Fruit fly (Drosophila melanogaster) whole organism, embryonic: Measurements from ENCODE around the gene Cog3.

Experiments
- Adf1 ChIP-seq: fragments of 200-800 bp; sonication (Bioruptor generic); IDR thresholded peaks from 2 replicates; pipeline ENCODE4 v1.3.6; 2022; ENCODE audit warnings: missing biosample characterization, missing genetic modification characterization
- Atf3 ChIP-seq: fragments of 200-800 bp; sonication (Bioruptor generic); optimal IDR thresholded peaks from 3 replicates; lab custom pipeline; 2016; ENCODE audit warnings: missing biosample characterization, missing genetic modification characterization
- Bgb ChIP-seq: fragments of 200-800 bp; sonication (Bioruptor generic); IDR thresholded peaks from 2 replicates; pipeline ENCODE4 v1.3.6; 2022; ENCODE audit warnings: missing biosample characterization, missing genetic modification characterization; ENCODE audit not compliant: partially characterized antibody
- C15 ChIP-seq: fragments of 200-800 bp; sonication (Bioruptor generic); IDR thresholded peaks from 3 replicates; pipeline ENCODE4 v1.3.6; 2022; ENCODE audit warnings: missing biosample characterization, missing genetic modification characterization
- CG10462 ChIP-seq: fragments of 200-800 bp; sonication (Bioruptor generic); optimal IDR thresholded peaks from 2 replicates; lab custom pipeline; 2016; ENCODE audit warnings: missing biosample characterization, missing genetic modification characterization
- CG10543 ChIP-seq: fragments of 200-800 bp; sonication (Bioruptor generic); optimal IDR thresholded peaks from 3 replicates; lab custom pipeline; 2017; ENCODE audit warnings: missing biosample characterization, mild to moderate bottlenecking, missing genetic modification characterization, moderate library complexity
- CG10959 ChIP-seq: fragments of 200-800 bp; sonication (Bioruptor generic); IDR thresholded peaks from 2 replicates; pipeline ENCODE4 v1.3.6; 2022; ENCODE audit warnings: missing biosample characterization, missing genetic modification characterization
- CG11456 ChIP-seq: fragments of 200-800 bp; sonication (Bioruptor generic); IDR thresholded peaks from 3 replicates; pipeline ENCODE4 v1.3.6; 2022; ENCODE audit warnings: missing biosample characterization, missing genetic modification characterization
- CG11696 ChIP-seq: fragments of 200-800 bp; sonication (Bioruptor generic); IDR thresholded peaks from 2 replicates; pipeline ENCODE4 v1.3.6; 2022; ENCODE audit warnings: missing biosample characterization, missing genetic modification characterization
- CG12236 ChIP-seq: fragments of 200-800 bp; sonication (Bioruptor generic); optimal IDR thresholded peaks from 2 replicates; lab custom pipeline; 2016; ENCODE audit warnings: missing biosample characterization, missing genetic modification characterization
- CG12744 ChIP-seq: fragments of 200-800 bp; sonication (Bioruptor generic); optimal IDR thresholded peaks from 2 replicates; lab custom pipeline; 2016; ENCODE audit warnings: missing biosample characterization, missing genetic modification characterization
- CG12769 ChIP-seq: fragments of 200-800 bp; sonication (Bioruptor generic); optimal IDR thresholded peaks from 2 replicates; lab custom pipeline; 2019; ENCODE audit warnings: missing biosample characterization, mild to moderate bottlenecking, missing genetic modification characterization, moderate library complexity
- CG13287 ChIP-seq: fragments of 200-800 bp; sonication (Bioruptor generic); IDR thresholded peaks from 2 replicates; pipeline ENCODE4 v1.3.6; 2022; ENCODE audit warnings: missing biosample characterization, missing genetic modification characterization; ENCODE audit not compliant: partially characterized antibody
- CG13894 ChIP-seq: fragments of 200-800 bp; sonication (Bioruptor generic); optimal IDR thresholded peaks from 3 replicates; lab custom pipeline; 2018; ENCODE audit warnings: missing biosample characterization, mild to moderate bottlenecking, missing genetic modification characterization, moderate library complexity
- CG14441 ChIP-seq: fragments of 200-800 bp; sonication (Bioruptor generic); IDR thresholded peaks from 2 replicates; pipeline ENCODE4 v1.3.6; 2022; ENCODE audit warnings: missing biosample characterization, missing genetic modification characterization
- CG17912 ChIP-seq: fragments of 200-800 bp; sonication (Bioruptor generic); optimal IDR thresholded peaks from 2 replicates; lab custom pipeline; 2018; ENCODE audit warnings: missing biosample characterization, mild to moderate bottlenecking, missing genetic modification characterization
- CG3065 ChIP-seq: fragments of 200-800 bp; sonication (Bioruptor generic); optimal IDR thresholded peaks from 2 replicates; lab custom pipeline; 2016; ENCODE audit warnings: missing biosample characterization, missing genetic modification characterization
- CG32772 ChIP-seq: fragments of 200-800 bp; sonication (Bioruptor generic); IDR thresholded peaks from 2 replicates; pipeline ENCODE4 v1.3.6; 2022; ENCODE audit warnings: missing biosample characterization, missing genetic modification characterization
- CG3726 ChIP-seq: fragments of 200-800 bp; sonication (Bioruptor generic); IDR thresholded peaks from 3 replicates; pipeline ENCODE4, ENCODE4 v1.3.6; 2022; ENCODE audit warnings: missing biosample characterization, missing genetic modification characterization
- CG4328 ChIP-seq: fragments of 200-800 bp; sonication (Bioruptor generic); optimal IDR thresholded peaks from 3 replicates; lab custom pipeline; 2017; ENCODE audit warnings: missing biosample characterization, missing genetic modification reagents, missing genetic modification characterization
- CG4854 ChIP-seq: fragments of 200-800 bp; sonication (Bioruptor generic); optimal IDR thresholded peaks from 2 replicates; lab custom pipeline; 2016; ENCODE audit warnings: missing biosample characterization, missing genetic modification characterization, inconsistent platforms
- CG6683 ChIP-seq: fragments of 200-800 bp; sonication (Bioruptor generic); optimal IDR thresholded peaks from 2 replicates; lab custom pipeline; 2017; ENCODE audit warnings: missing biosample characterization, mild to moderate bottlenecking, missing genetic modification characterization, missing genetic modification reagents
- CG8089 ChIP-seq: fragments of 200-800 bp; sonication (Bioruptor generic); optimal IDR thresholded peaks from 3 replicates; lab custom pipeline; 2016; ENCODE audit warnings: missing biosample characterization, missing genetic modification characterization
- CG8388 ChIP-seq: fragments of 200-800 bp; sonication (Bioruptor generic); optimal IDR thresholded peaks from 2 replicates; lab custom pipeline; 2019; ENCODE audit warnings: missing biosample characterization, mild to moderate bottlenecking, missing genetic modification characterization, moderate library complexity
- CG9817 ChIP-seq: fragments of 200-800 bp; sonication (Bioruptor generic); optimal IDR thresholded peaks from 2 replicates; lab custom pipeline; 2018; ENCODE audit warnings: missing biosample characterization, mild to moderate bottlenecking, missing genetic modification characterization, moderate library complexity
- D19B ChIP-seq: fragments of 200-800 bp; sonication (Bioruptor generic); optimal IDR thresholded peaks from 2 replicates; lab custom pipeline; 2017; ENCODE audit warnings: missing biosample characterization, mild to moderate bottlenecking, missing genetic modification characterization
- Dek ChIP-seq: fragments of 200-800 bp; sonication (Bioruptor generic); optimal IDR thresholded peaks from 3 replicates; lab custom pipeline; 2019; ENCODE audit warnings: missing biosample characterization, mild to moderate bottlenecking, missing genetic modification characterization, moderate library complexity
- Hey ChIP-seq: fragments of 200-800 bp; sonication (Bioruptor generic); optimal IDR thresholded peaks from 3 replicates; lab custom pipeline; 2018; ENCODE audit warnings: missing biosample characterization, mild to moderate bottlenecking, missing genetic modification characterization
- HmgD ChIP-seq: fragments of 200-800 bp; sonication (Bioruptor generic); optimal IDR thresholded peaks from 3 replicates; lab custom pipeline; 2016; ENCODE audit warnings: missing biosample characterization, missing genetic modification characterization
- Hr78 ChIP-seq, 2 experiments: fragments of 200-800 bp in 1 of 2; fragments of >200 bp in 1 of 2; sonication (Bioruptor generic) in 1 of 2; optimal IDR thresholded peaks; 2 replicates each; lab custom pipeline; 2017 to 2019; ENCODE audit warnings: missing biosample characterization in 2 of 2, missing genetic modification characterization in 2 of 2, mild to moderate bottlenecking in 1 of 2, moderate library complexity in 1 of 2
- MBD-R2 ChIP-seq: fragments of 200-800 bp; sonication (Bioruptor generic); IDR thresholded peaks from 2 replicates; pipeline ENCODE4 v1.3.6; 2022; ENCODE audit warnings: missing biosample characterization, missing genetic modification characterization
- MTF-1 ChIP-seq: fragments of 200-800 bp; sonication (Bioruptor generic); optimal IDR thresholded peaks from 2 replicates; lab custom pipeline; 2018; ENCODE audit warnings: missing biosample characterization, mild to moderate bottlenecking, missing genetic modification characterization, borderline replicate concordance
- Mrtf ChIP-seq: fragments of 200-800 bp; sonication (Bioruptor generic); IDR thresholded peaks from 3 replicates; pipeline ENCODE4 v1.3.6; 2022; ENCODE audit warnings: missing biosample characterization, missing genetic modification characterization
- Taf1 ChIP-seq: fragments of 200-800 bp; sonication (Bioruptor generic); IDR thresholded peaks from 2 replicates; pipeline ENCODE4 v1.3.6; 2022; ENCODE audit warnings: missing biosample characterization, missing genetic modification characterization
- Xbp1 ChIP-seq: fragments of 200-800 bp; sonication (Bioruptor generic); optimal IDR thresholded peaks from 3 replicates; lab custom pipeline; 2016; ENCODE audit warnings: missing biosample characterization, mild to moderate bottlenecking, missing genetic modification characterization
- az2 ChIP-seq: fragments of 200-800 bp; sonication (Bioruptor generic); optimal IDR thresholded peaks from 3 replicates; lab custom pipeline; 2016; ENCODE audit warnings: missing biosample characterization, missing genetic modification characterization
- dysf ChIP-seq: fragments of 200-800 bp; sonication (Bioruptor generic); IDR thresholded peaks from 3 replicates; pipeline ENCODE4 v1.3.6; 2022; ENCODE audit warnings: missing biosample characterization, missing genetic modification characterization
- ems ChIP-seq: fragments of 200-800 bp; sonication (Bioruptor generic); optimal IDR thresholded peaks from 3 replicates; lab custom pipeline; 2016; ENCODE audit warnings: missing biosample characterization, missing genetic modification characterization
- fd64A ChIP-seq: fragments of 200-800 bp; sonication (Bioruptor generic); optimal IDR thresholded peaks from 3 replicates; lab custom pipeline; 2018; ENCODE audit warnings: missing biosample characterization, mild to moderate bottlenecking, missing genetic modification characterization
- fru ChIP-seq: fragments of >200 bp; optimal IDR thresholded peaks from 2 replicates; lab custom pipeline; 2017
- gsb ChIP-seq: fragments of 200-800 bp; sonication (Bioruptor generic); IDR thresholded peaks from 2 replicates; pipeline ENCODE4 v1.3.6; 2022; ENCODE audit warnings: missing biosample characterization, missing genetic modification characterization
- hkb ChIP-seq, 2 experiments: fragments of 200-800 bp in 1 of 2; fragments of >200 bp in 1 of 2; sonication (Bioruptor generic) in 1 of 2; IDR thresholded peaks in 1 of 2; optimal IDR thresholded peaks in 1 of 2; 2 replicates each; pipeline versions ENCODE4 v1.3.6 to Lab custom; 2017 to 2022; ENCODE audit warnings: missing biosample characterization in 1 of 2, missing genetic modification characterization in 1 of 2
- kay ChIP-seq: fragments of 200-800 bp; sonication (Bioruptor generic); optimal IDR thresholded peaks from 2 replicates; lab custom pipeline; 2016; ENCODE audit warnings: missing biosample characterization, missing genetic modification characterization
- nerfin-2 ChIP-seq: fragments of 200-800 bp; sonication (Bioruptor generic); IDR thresholded peaks from 2 replicates; pipeline ENCODE4 v1.3.6; 2022; ENCODE audit warnings: missing biosample characterization, missing genetic modification characterization; ENCODE audit not compliant: partially characterized antibody
- pzg ChIP-seq: fragments of 200-800 bp; sonication (Bioruptor generic); optimal IDR thresholded peaks from 3 replicates; lab custom pipeline; 2018; ENCODE audit warnings: missing biosample characterization, mild to moderate bottlenecking, missing genetic modification characterization, moderate library complexity
- rib ChIP-seq: fragments of 200-800 bp; sonication (Bioruptor generic); IDR thresholded peaks from 2 replicates; pipeline ENCODE4 v1.3.6; 2022; ENCODE audit warnings: missing biosample characterization, missing genetic modification characterization
- tll ChIP-seq, 2 experiments: fragments of 200-800 bp in 1 of 2; fragments of >200 bp in 1 of 2; sonication (Bioruptor generic) in 1 of 2; optimal IDR thresholded peaks; 2 replicates each; lab custom pipeline; 2017 to 2019; ENCODE audit warnings: missing biosample characterization in 2 of 2, missing genetic modification characterization in 2 of 2, mild to moderate bottlenecking in 1 of 2, moderate library complexity in 1 of 2
- vvl ChIP-seq: fragments of 200-800 bp; sonication (Bioruptor generic); IDR thresholded peaks from 2 replicates; pipeline ENCODE4 v1.3.6; 2022; ENCODE audit warnings: missing biosample characterization, missing genetic modification characterization
- yki ChIP-seq: fragments of >200 bp; optimal IDR thresholded peaks from 3 replicates; lab custom pipeline; 2018
- zen2 ChIP-seq: fragments of 200-800 bp; sonication (Bioruptor generic); IDR thresholded peaks from 3 replicates; pipeline ENCODE4 v1.3.6; 2022; ENCODE audit warnings: missing biosample characterization, missing genetic modification characterization; ENCODE audit not compliant: partially characterized antibody
- zf30C ChIP-seq: fragments of 200-800 bp; sonication (Bioruptor generic); optimal IDR thresholded peaks from 3 replicates; lab custom pipeline; 2018; ENCODE audit warnings: missing biosample characterization, mild to moderate bottlenecking, missing genetic modification characterization

The Cog3 gene

DNA sequence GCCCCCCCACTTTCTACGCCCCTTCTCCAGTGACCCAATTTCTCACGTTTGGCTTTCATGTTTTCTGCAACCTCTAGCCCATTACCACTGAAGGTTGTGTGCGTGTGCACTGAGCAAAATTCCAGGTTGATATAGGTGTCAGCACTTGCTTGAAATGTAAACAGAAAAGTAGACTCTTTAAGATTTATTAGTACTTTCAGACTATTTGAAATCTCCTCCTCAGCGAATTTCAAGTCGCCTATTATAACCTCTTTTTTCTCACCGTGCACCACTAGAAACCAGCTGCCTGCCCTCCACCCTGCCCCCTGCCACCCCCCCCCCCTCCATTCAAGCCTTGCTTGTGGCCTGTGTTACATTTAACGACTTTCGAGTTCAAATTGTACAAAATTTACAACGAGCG, 21.8 kb downstream of the Cog3 start (continued):
- TF ChIP-seq CG13287 (GFP tag; lab: Robert Waterston, UW) (no peak), CG11456 (GFP tag; lab: Robert Waterston, UW) (peak; percentile 46; the same call in 1 of the 3 replicates), CG12769 (tag; lab: Kevin White, UChicago) (peak; percentile 19), tll (GFP tag; optimal IDR thresholded peaks at IDR 0.05; lab: Kevin White, UChicago) (no peak), nerfin-2 (no peak), Taf1 (GFP tag; lab: Robert Waterston, UW) (no peak), pzg (GFP tag; lab: Kevin White, UChicago) (no peak), CG4328 (GFP tag; lab: Kevin White, UChicago) (no peak), CG11696 (peak; percentile 24; the same call in 1 of the 2 replicates), Bgb (GFP tag; lab: Robert Waterston, UW) (no peak), zf30C (no peak), CG10959 (GFP tag; lab: Robert Waterston, UW) (peak; percentile 64), kay (GFP tag; lab: Kevin White, UChicago) (no peak), ems (no peak), CG13894 (tag; lab: Kevin White, UChicago) (no peak), Mrtf (GFP tag; lab: Robert Waterston, UW) (peak; percentile 42; the same call in 1 of the 3 replicates), Hr78 (GFP tag; optimal IDR thresholded peaks at IDR 0.05; lab: Kevin White, UChicago) (no peak), yki (lab: Kevin White, UChicago) (no peak), HmgD (GFP tag; lab: Kevin White, UChicago) (no peak), CG3065 (no peak), Atf3 (GFP tag; lab: Kevin White, UChicago) (no peak), CG14441 (GFP tag; lab: Robert Waterston, UW) (0 out of 2 replicates have a peak, but pooled peaks have one; percentile 29), Xbp1 (GFP tag; lab: Kevin White, UChicago) (peak; percentile 37), az2 (GFP tag; lab: Kevin White, UChicago) (peak; percentile 37), MTF-1 (GFP tag; lab: Kevin White, UChicago) (no peak), fd64A (GFP tag; lab: Kevin White, UChicago) (no peak), gsb (GFP tag; lab: Robert Waterston, UW) (no peak), CG17912 (GFP tag; lab: Kevin White, UChicago) (no peak), CG3726 (GFP tag; lab: Robert Waterston, UW) (peak; percentile 43; the same call in 1 of the 3 replicates), MBD-R2 (no peak; the same call in 1 of the 2 replicates), CG4854 (GFP tag; lab: Kevin White, UChicago) (no peak), dysf (peak; percentile 59; the same call in 2 of the 3 replicates), hkb (optimal IDR thresholded peaks at IDR 0.05; lab: Kevin White, UChicago) (no peak), hkb (GFP tag; IDR thresholded peaks at IDR 0.05; lab: Robert Waterston, UW) (peak; percentile 67), Dek (no peak), zen2 (GFP tag; lab: Robert Waterston, UW) (no peak), fru (no peak), CG10543 (GFP tag; lab: Kevin White, UChicago) (no peak), rib (GFP tag; lab: Robert Waterston, UW) (no peak), CG12236 (GFP tag; lab: Kevin White, UChicago) (no peak), CG10462 (GFP tag; lab: Kevin White, UChicago) (no peak), vvl (GFP tag; lab: Robert Waterston, UW) (peak; percentile 62), D19B (GFP tag; lab: Kevin White, UChicago) (no peak), Adf1 (GFP tag; lab: Robert Waterston, UW) (no peak), C15 (GFP tag; lab: Robert Waterston, UW) (no peak), CG9817 (no peak), CG32772 (0 out of 2 replicates have a peak, but pooled peaks have one; percentile 49), CG8089 (GFP tag; lab: Kevin White, UChicago) (no peak), CG12744 (GFP tag; lab: Kevin White, UChicago) (no peak), CG8388 (GFP tag; lab: Kevin White, UChicago) (peak; percentile 17), CG6683 (GFP tag; lab: Kevin White, UChicago) (no peak), Hey (tag; lab: Kevin White, UChicago) (no peak)
